Worm (Caenorhabditis elegans) whole organism, L4 larva: ENCODE data around the gene B0495.5.

ENCODE experiments used
- F10B5.3 ChIP-seq: sonication (generic microtip); optimal IDR thresholded peaks from 2 replicates; lab custom pipeline; 2016; ENCODE audit warnings: mild to moderate bottlenecking, missing genetic modification characterization, missing compliant biosample characterization
- F26F4.8 ChIP-seq: fragments of 200-800 bp; sonication (Bioruptor generic); conservative IDR thresholded peaks from 2 replicates; pipeline ENCODE4 v1.3.6; 2022; ENCODE audit warnings: missing genetic modification characterization, missing compliant biosample characterization
- F44E2.7 ChIP-seq: fragments of 200-800 bp; sonication (Bioruptor generic); IDR thresholded peaks from 2 replicates; pipeline ENCODE4 v2.1.2; 2022; ENCODE audit warnings: missing genetic modification characterization, missing compliant biosample characterization
- F49E8.2 ChIP-seq: sonication (generic microtip); optimal IDR thresholded peaks from 2 replicates; lab custom pipeline; 2016; ENCODE audit warnings: missing compliant biosample characterization, mild to moderate bottlenecking, missing genetic modification characterization, borderline replicate concordance
- R02D3.7 ChIP-seq: fragments of 150-350 bp; sonication (generic microtip); optimal IDR thresholded peaks from 3 replicates; lab custom pipeline; 2014; ENCODE audit warnings: missing biosample characterization, missing genetic modification characterization
- ZK337.2 ChIP-seq: fragments of 200-800 bp; sonication (Bioruptor generic); IDR thresholded peaks from 2 replicates; pipeline ENCODE4 v1.3.6; 2022; ENCODE audit warnings: missing genetic modification reagents, missing genetic modification characterization, missing compliant biosample characterization
- aha-1 ChIP-seq: fragments of 150-350 bp; peaks from one replicate; lab custom pipeline; 2014; ENCODE audit warnings: missing biosample characterization, missing genetic modification characterization
- aly-2 ChIP-seq: sonication (generic microtip); optimal IDR thresholded peaks from 2 replicates; lab custom pipeline; 2018; ENCODE audit warnings: missing biosample characterization, missing genetic modification characterization
- attf-4 ChIP-seq: sonication (generic microtip); optimal IDR thresholded peaks from 3 replicates; lab custom pipeline; 2017; ENCODE audit warnings: missing biosample characterization, missing genetic modification characterization
- ceh-20 ChIP-seq: fragments of 200-800 bp; sonication (Bioruptor generic); IDR thresholded peaks from 2 replicates; pipeline ENCODE4 v1.3.6; 2022; ENCODE audit warnings: missing genetic modification reagents, missing genetic modification characterization, missing compliant biosample characterization
- ceh-44 ChIP-seq: fragments of 200-800 bp; sonication (Bioruptor generic); IDR thresholded peaks from 2 replicates; pipeline ENCODE4 v1.3.6; 2022; ENCODE audit warnings: missing genetic modification reagents, missing genetic modification characterization, missing compliant biosample characterization
- ceh-62 ChIP-seq: sonication (generic microtip); optimal IDR thresholded peaks from 2 replicates; lab custom pipeline; 2017; ENCODE audit warnings: missing biosample characterization, missing genetic modification characterization
- ceh-82 ChIP-seq: sonication (generic microtip); optimal IDR thresholded peaks from 2 replicates; lab custom pipeline; 2017; ENCODE audit warnings: missing biosample characterization, missing genetic modification characterization
- ces-1 ChIP-seq: fragments of 150-350 bp; sonication (generic microtip); optimal IDR thresholded peaks from 4 replicates; lab custom pipeline; 2014; ENCODE audit warnings: missing biosample characterization, missing genetic modification reagents, missing genetic modification characterization
- daf-16 ChIP-seq, 3 experiments: sonication (generic microtip); optimal IDR thresholded peaks; 2 replicates each; lab custom pipeline; 2016 to 2017; ENCODE audit warnings: missing genetic modification characterization in 3 of 3, missing genetic modification reagents in 3 of 3, mild to moderate bottlenecking in 2 of 3, missing compliant biosample characterization in 2 of 3, missing biosample characterization in 1 of 3, moderate library complexity in 1 of 3
- daf-19 ChIP-seq: fragments of 200-800 bp; sonication (Bioruptor generic); conservative IDR thresholded peaks from 2 replicates; pipeline ENCODE4 v1.3.6; 2022; ENCODE audit warnings: missing genetic modification characterization, missing compliant biosample characterization
- daf-8 ChIP-seq: fragments of 200-800 bp; sonication (Bioruptor generic); IDR thresholded peaks from 2 replicates; pipeline ENCODE4 v1.3.6; 2022; ENCODE audit warnings: missing genetic modification characterization, missing compliant biosample characterization
- dmd-6 ChIP-seq: fragments of 200-800 bp; sonication (Bioruptor generic); IDR thresholded peaks from 2 replicates; pipeline ENCODE4 v1.3.6; 2022; ENCODE audit warnings: missing genetic modification reagents, missing genetic modification characterization, missing compliant biosample characterization
- dmd-8 ChIP-seq: fragments of 200-800 bp; sonication (Bioruptor generic); IDR thresholded peaks from 2 replicates; pipeline ENCODE4 v1.3.6; 2022; ENCODE audit warnings: missing genetic modification characterization, missing compliant biosample characterization
- egl-27 ChIP-seq: sonication (generic microtip); optimal IDR thresholded peaks from 3 replicates; lab custom pipeline; 2017; ENCODE audit warnings: missing biosample characterization, missing genetic modification reagents, missing genetic modification characterization
- egl-43 ChIP-seq: fragments of 200-800 bp; sonication (Bioruptor generic); IDR thresholded peaks from 2 replicates; pipeline ENCODE4 v1.3.6; 2022; ENCODE audit warnings: missing genetic modification reagents, missing genetic modification characterization, missing compliant biosample characterization
- fos-1 ChIP-seq: fragments of 150-350 bp; optimal IDR thresholded peaks from 2 replicates; lab custom pipeline; 2014; ENCODE audit warnings: missing biosample characterization, missing genetic modification characterization
- hif-1 ChIP-seq, 2 experiments: sonication (generic microtip); optimal IDR thresholded peaks; 2 replicates each; lab custom pipeline; 2016 to 2017; ENCODE audit warnings: missing compliant biosample characterization in 2 of 2, missing genetic modification characterization in 2 of 2, missing genetic modification reagents in 2 of 2, missing genotype in 2 of 2, mild to moderate bottlenecking in 1 of 2
- hlh-11 ChIP-seq: fragments of 200-800 bp; sonication (Bioruptor generic); optimal IDR thresholded peaks from 2 replicates; lab custom pipeline; 2018; ENCODE audit warnings: mild to moderate bottlenecking, missing genetic modification characterization, missing compliant biosample characterization
- lin-1 ChIP-seq: fragments of 200-800 bp; sonication (Bioruptor generic); IDR thresholded peaks from 2 replicates; pipeline ENCODE4 v1.3.6; 2022; ENCODE audit warnings: missing genetic modification reagents, missing genetic modification characterization, missing compliant biosample characterization
- lin-13 ChIP-seq: fragments of 150-350 bp; optimal IDR thresholded peaks from 2 replicates; lab custom pipeline; 2014; ENCODE audit warnings: missing biosample characterization, missing genetic modification reagents, missing genetic modification characterization
- lin-15B ChIP-seq: fragments of 150-350 bp; sonication (generic microtip); optimal IDR thresholded peaks from 3 replicates; lab custom pipeline; 2014; ENCODE audit warnings: missing biosample characterization, missing genetic modification characterization
- lin-38 ChIP-seq: fragments of 200-800 bp; sonication (Bioruptor generic); IDR thresholded peaks from 2 replicates; pipeline ENCODE4 v1.3.6; 2022; ENCODE audit warnings: missing genetic modification reagents, missing genetic modification characterization, missing compliant biosample characterization
- lin-39 ChIP-seq: fragments of 150-350 bp; optimal IDR thresholded peaks from 2 replicates; lab custom pipeline; 2014; ENCODE audit warnings: missing biosample characterization, missing genetic modification reagents, missing genetic modification characterization
- lir-3 ChIP-seq: sonication (generic microtip); optimal IDR thresholded peaks from 2 replicates; lab custom pipeline; 2016; ENCODE audit warnings: mild to moderate bottlenecking, missing genetic modification characterization, missing compliant biosample characterization
- lsy-2 ChIP-seq, 2 experiments: fragments of 150-350 bp in 1 of 2; sonication (generic microtip) in 1 of 2; optimal IDR thresholded peaks; 2 replicates each; lab custom pipeline; 2014 to 2017; ENCODE audit warnings: missing biosample characterization in 2 of 2, missing genetic modification characterization in 2 of 2
- madf-5 ChIP-seq, 2 experiments: fragments of 200-800 bp; sonication (Bioruptor generic); IDR thresholded peaks; 2 replicates each; pipeline ENCODE4 v1.3.6; 2022; ENCODE audit warnings: missing compliant biosample characterization in 2 of 2, missing genetic modification characterization in 2 of 2
- mep-1 ChIP-seq: fragments of 150-350 bp; sonication (generic microtip); optimal IDR thresholded peaks from 3 replicates; lab custom pipeline; 2014; ENCODE audit warnings: missing biosample characterization, missing genetic modification characterization
- mes-2 ChIP-seq: sonication (generic microtip); optimal IDR thresholded peaks from 2 replicates; lab custom pipeline; 2016; ENCODE audit warnings: missing genotype, mild to moderate bottlenecking, missing genetic modification characterization, missing compliant biosample characterization; ENCODE audit not compliant: poor library complexity, severe bottlenecking
- mxl-3 ChIP-seq: fragments of 200-800 bp; sonication (Bioruptor generic); optimal IDR thresholded peaks from 2 replicates; lab custom pipeline; 2018; ENCODE audit warnings: mild to moderate bottlenecking, missing genetic modification characterization, missing compliant biosample characterization
- nhr-11 ChIP-seq: fragments of 150-350 bp; optimal IDR thresholded peaks from 2 replicates; lab custom pipeline; 2014; ENCODE audit warnings: missing biosample characterization, missing genetic modification characterization
- nhr-25 ChIP-seq: sonication (generic microtip); optimal IDR thresholded peaks from 2 replicates; lab custom pipeline; 2017; ENCODE audit warnings: missing genetic modification characterization, mild to moderate bottlenecking, missing compliant biosample characterization, antibody characterized with exemption, moderate library complexity, borderline replicate concordance; ENCODE audit not compliant: insufficient read depth
- nhr-42 ChIP-seq: fragments of 200-800 bp; sonication (Bioruptor generic); IDR thresholded peaks from 2 replicates; pipeline ENCODE4 v1.3.6; 2022; ENCODE audit warnings: missing genetic modification characterization, missing compliant biosample characterization
- nhr-6 ChIP-seq: fragments of 150-350 bp; optimal IDR thresholded peaks from 2 replicates; lab custom pipeline; 2014; ENCODE audit warnings: missing biosample characterization, missing genetic modification characterization
- nhr-76 ChIP-seq: fragments of 150-350 bp; optimal IDR thresholded peaks from 2 replicates; lab custom pipeline; 2014; ENCODE audit warnings: missing biosample characterization, missing genetic modification characterization
- nhr-77 ChIP-seq: fragments of 150-350 bp; optimal IDR thresholded peaks from 2 replicates; lab custom pipeline; 2014; ENCODE audit warnings: missing biosample characterization, missing genetic modification characterization
- pha-4 ChIP-seq, 2 experiments: fragments of 150-350 bp in 1 of 2; fragments of 200-800 bp in 1 of 2; sonication (Bioruptor generic) in 1 of 2; IDR thresholded peaks in 1 of 2; optimal IDR thresholded peaks in 1 of 2; 2 replicates each; pipeline versions ENCODE4 v1.3.6 to Lab custom; 2014 to 2022; ENCODE audit warnings: missing genetic modification characterization in 2 of 2, missing genetic modification reagents in 2 of 2, missing biosample characterization in 1 of 2, missing compliant biosample characterization in 1 of 2
- rbr-2 ChIP-seq: sonication (generic microtip); optimal IDR thresholded peaks from 2 replicates; lab custom pipeline; 2016; ENCODE audit warnings: missing genotype, missing genetic modification characterization, missing compliant biosample characterization
- skn-1 ChIP-seq: fragments of 150-350 bp; optimal IDR thresholded peaks from 2 replicates; lab custom pipeline; 2014; ENCODE audit warnings: missing biosample characterization, missing genetic modification characterization
- snpc-1.2 ChIP-seq: fragments of 200-800 bp; sonication (Bioruptor generic); IDR thresholded peaks from 2 replicates; pipeline ENCODE4 v1.3.6; 2022; ENCODE audit warnings: missing genetic modification reagents, missing genetic modification characterization, missing compliant biosample characterization
- spr-1 ChIP-seq: sonication (generic microtip); optimal IDR thresholded peaks from 2 replicates; lab custom pipeline; 2016; ENCODE audit warnings: mild to moderate bottlenecking, missing genetic modification characterization, missing compliant biosample characterization
- tag-97 ChIP-seq: fragments of 200-800 bp; sonication (Bioruptor generic); IDR thresholded peaks from 2 replicates; pipeline ENCODE4 v1.3.6; 2022; ENCODE audit warnings: missing genetic modification characterization, missing compliant biosample characterization
- unc-62 ChIP-seq, 3 experiments: fragments of 150-350 bp in 1 of 3; sonication (generic microtip); optimal IDR thresholded peaks in 2 of 3; peaks in 1 of 3; 1 replicate in 1 of 3; 2 replicates in 2 of 3; lab custom pipeline; 2014 to 2017; ENCODE audit warnings: missing biosample characterization in 3 of 3, missing genetic modification characterization in 3 of 3, missing genetic modification reagents in 3 of 3, missing genotype in 1 of 3
- vab-7 ChIP-seq: fragments of 200-800 bp; sonication (Bioruptor generic); IDR thresholded peaks from 2 replicates; pipeline ENCODE4 v1.3.6; 2022; ENCODE audit warnings: missing genetic modification reagents, missing genetic modification characterization, missing compliant biosample characterization
- zip-11 ChIP-seq: fragments of 200-800 bp; sonication (Bioruptor generic); IDR thresholded peaks from 2 replicates; pipeline ENCODE4 v1.3.6; 2022; ENCODE audit warnings: missing genetic modification characterization, missing compliant biosample characterization
- zip-2 ChIP-seq: fragments of 150-350 bp; optimal IDR thresholded peaks from 2 replicates; lab custom pipeline; 2014; ENCODE audit warnings: missing biosample characterization, missing genetic modification characterization

Gene B0495.5

DNA sequence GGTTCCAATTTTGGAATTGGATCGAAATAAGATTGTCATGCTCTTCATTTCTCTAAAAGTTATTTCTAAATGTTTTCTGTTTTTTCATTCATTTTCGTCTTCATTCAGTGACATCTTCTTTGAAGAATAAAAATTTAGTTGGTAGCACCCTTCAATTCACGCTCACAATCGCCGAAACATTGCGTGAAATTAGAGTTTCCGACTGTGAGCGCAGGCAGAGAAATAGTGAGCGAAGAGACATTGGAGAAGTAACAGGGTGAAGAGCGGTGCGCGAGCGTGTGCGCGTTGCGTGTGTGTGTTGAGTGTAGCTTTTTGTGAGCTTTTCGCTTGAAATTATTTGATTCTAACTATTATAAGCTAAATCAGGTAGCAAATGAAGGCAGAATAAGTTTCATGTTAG is 28.9 kb downstream of the B0495.5 start (continued):
- no peak for TF ChIP-seq egl-43 (GFP tag; lab: Robert Waterston, UW)
- peak; percentile 0 for TF ChIP-seq mxl-3 (GFP tag; lab: Kevin White, UChicago)
- TF ChIP-seq rbr-2 (tag; lab: Kevin White, UChicago), result peak; percentile 48
- TF ChIP-seq ceh-44 (GFP tag; lab: Robert Waterston, UW), result no peak
- peak; percentile 63 for TF ChIP-seq nhr-77 (tag; lab: Kevin White, UChicago)
- TF ChIP-seq ces-1 (GFP tag; lab: Kevin White, UChicago), result no peak
- TF ChIP-seq daf-16 (GFP tag; optimal IDR thresholded peaks at IDR 0.05; lab: Kevin White, UChicago), result no peak
- TF ChIP-seq daf-16 (tag; optimal IDR thresholded peaks at IDR 0.05; lab: Kevin White, UChicago), result peak; percentile 23
- no peak for TF ChIP-seq tag-97 (GFP tag; lab: Robert Waterston, UW)
- no peak for TF ChIP-seq ZK337.2 (GFP tag; lab: Robert Waterston, UW)
- no peak for TF ChIP-seq lir-3 (tag; lab: Kevin White, UChicago)
- TF ChIP-seq daf-8 (GFP tag; lab: Robert Waterston, UW), result no peak
- TF ChIP-seq nhr-76 (tag; lab: Kevin White, UChicago), result no peak
- no peak for TF ChIP-seq F44E2.7 (GFP tag; lab: Robert Waterston, UW)
- TF ChIP-seq nhr-11, result no peak
- TF ChIP-seq aly-2, result no peak
- TF ChIP-seq lin-13 (GFP tag; lab: Kevin White, UChicago), result peak; percentile 53
- no peak; the same call in 1 of the 2 replicates for TF ChIP-seq dmd-6 (GFP tag; lab: Robert Waterston, UW)
- no peak for TF ChIP-seq fos-1 (tag; lab: Kevin White, UChicago)
- TF ChIP-seq aha-1 (tag; lab: Kevin White, UChicago), result peak; percentile 57
- TF ChIP-seq nhr-25 (tag; lab: Kevin White, UChicago), result peak; percentile 40
- TF ChIP-seq skn-1 (tag; lab: Kevin White, UChicago), result no peak
- TF ChIP-seq hlh-11 (tag; lab: Kevin White, UChicago), result peak; percentile 50
- peak in 1 of 2 experiments; percentile 11 for TF ChIP-seq hif-1 (tag; optimal IDR thresholded peaks at IDR 0.05; lab: Kevin White, UChicago)
- TF ChIP-seq unc-62 (GFP tag; optimal IDR thresholded peaks at IDR 0.05 in 1 of 2; lab: Kevin White, UChicago), result peak in 1 of 2 experiments; percentile 28
- no peak for TF ChIP-seq unc-62 (tag; optimal IDR thresholded peaks at IDR 0.05; lab: Kevin White, UChicago)
- TF ChIP-seq lin-39 (tag; lab: Kevin White, UChicago), result no peak
- TF ChIP-seq F49E8.2, result no peak
- TF ChIP-seq mep-1 (tag; lab: Kevin White, UChicago), result peak; percentile 68
- TF ChIP-seq R02D3.7 (tag; lab: Kevin White, UChicago), result no peak
- no peak for TF ChIP-seq lin-15B (tag; lab: Kevin White, UChicago)
- no peak for TF ChIP-seq zip-2 (tag; lab: Kevin White, UChicago)
- no peak for TF ChIP-seq F10B5.3
- no peak for TF ChIP-seq pha-4 (GFP tag; IDR thresholded peaks at IDR 0.05; lab: Robert Waterston, UW)
- TF ChIP-seq pha-4 (tag; optimal IDR thresholded peaks at IDR 0.05; lab: Kevin White, UChicago), result no peak
- TF ChIP-seq F26F4.8 (GFP tag; lab: Robert Waterston, UW), result no peak
- no peak for TF ChIP-seq madf-5 (GFP tag; IDR thresholded peaks at IDR 0.05; lab: Robert Waterston, UW)
- TF ChIP-seq snpc-1.2 (GFP tag; lab: Robert Waterston, UW), result no peak
- TF ChIP-seq spr-1 (tag; lab: Kevin White, UChicago), result no peak
- TF ChIP-seq dmd-8 (GFP tag; lab: Robert Waterston, UW), result no peak
- TF ChIP-seq vab-7 (GFP tag; lab: Robert Waterston, UW), result no peak
- TF ChIP-seq ceh-62 (tag; lab: Kevin White, UChicago), result no peak
- no peak for TF ChIP-seq nhr-42
- no peak for TF ChIP-seq lin-38 (GFP tag; lab: Robert Waterston, UW)
- TF ChIP-seq mes-2 (tag; lab: Kevin White, UChicago), result peak; percentile 63
- TF ChIP-seq nhr-6 (tag; lab: Kevin White, UChicago), result peak; percentile 31
- no peak for TF ChIP-seq ceh-82
- no peak for TF ChIP-seq egl-27
- TF ChIP-seq zip-11, result no peak
- peak in 1 of 2 experiments; percentile 58 for TF ChIP-seq lsy-2 (tag; optimal IDR thresholded peaks at IDR 0.05; lab: Kevin White, UChicago)
- no peak for TF ChIP-seq lin-1 (GFP tag; lab: Robert Waterston, UW)
- no peak for TF ChIP-seq attf-4 (tag; lab: Kevin White, UChicago)
- no peak for TF ChIP-seq daf-19 (GFP tag; lab: Robert Waterston, UW)
- no peak for TF ChIP-seq ceh-20 (GFP tag; lab: Robert Waterston, UW)
